Fruit fly (Drosophila melanogaster): Measurements from ENCODE around the gene qtc.

Gene qtc

DNA sequence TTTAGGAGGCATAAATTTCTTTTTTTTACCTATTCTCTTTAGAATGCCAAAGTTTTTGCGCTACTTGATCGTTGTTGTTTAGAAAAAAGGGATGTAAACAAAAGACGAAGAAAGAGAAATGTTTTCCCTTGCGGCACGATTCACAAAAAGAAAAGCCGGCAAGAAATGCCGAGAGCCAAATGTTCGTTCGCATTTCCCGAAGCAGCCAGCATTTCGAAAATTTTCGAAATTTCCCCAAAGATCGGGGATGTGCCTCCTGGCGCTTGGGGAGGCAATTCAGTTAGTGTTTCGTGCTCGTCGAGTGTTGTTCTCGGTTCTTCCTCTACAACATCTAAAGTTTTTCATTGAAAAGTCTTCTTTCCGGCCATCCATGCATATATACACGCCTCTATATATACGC is 40.0 kb downstream of the qtc start, which contains the start of gene Msp300:
Msp300 (plus strand) TSS at position 301 of the 400 bp plus-strand sequence.
- TF ChIP-seq jim (GFP tag; optimal IDR thresholded peaks at IDR 0.05) (no peak), dsf (GFP tag; optimal IDR thresholded peaks at IDR 0.05; ENCODE audit: borderline replicate concordance) (no peak), OdsH (GFP tag; optimal IDR thresholded peaks at IDR 0.05) (no peak), Hnf4 (GFP tag; optimal IDR thresholded peaks at IDR 0.05) (no peak), Abd-B (GFP tag; optimal IDR thresholded peaks at IDR 0.05) (no peak), Vsx2 (GFP tag; optimal IDR thresholded peaks at IDR 0.05; ENCODE audit: partially characterized antibody) (no peak)

dm6 chr2L:5103733-5104132 is 43.1 kb downstream of the qtc start:
- no peak for TF ChIP-seq tai (GFP tag; optimal IDR thresholded peaks at IDR 0.05)
- no peak for TF ChIP-seq Dfd (GFP tag; optimal IDR thresholded peaks at IDR 0.05)
- TF ChIP-seq jim (GFP tag; optimal IDR thresholded peaks at IDR 0.05), result no peak
- TF ChIP-seq dsf (GFP tag; optimal IDR thresholded peaks at IDR 0.05; ENCODE audit: borderline replicate concordance), result no peak
- no peak for TF ChIP-seq brk (GFP tag; optimal IDR thresholded peaks at IDR 0.05)
- no peak for TF ChIP-seq ey (GFP tag; optimal IDR thresholded peaks at IDR 0.05)
- no peak for TF ChIP-seq Hr78 (GFP tag; optimal IDR thresholded peaks at IDR 0.05)
- no peak for TF ChIP-seq Dif (GFP tag; optimal IDR thresholded peaks at IDR 0.05; ENCODE audit: partially characterized antibody)
- no peak for TF ChIP-seq CG32264 (GFP tag; optimal IDR thresholded peaks at IDR 0.05)
- no peak for TF ChIP-seq Sp1 (GFP tag; optimal IDR thresholded peaks at IDR 0.05)
- no peak for TF ChIP-seq dmrt93B (GFP tag; optimal IDR thresholded peaks at IDR 0.05)
- no peak for TF ChIP-seq br (GFP tag; optimal IDR thresholded peaks at IDR 0.05)
- no peak for TF ChIP-seq lola (GFP tag; optimal IDR thresholded peaks at IDR 0.05)
- TF ChIP-seq Vsx2 (GFP tag; optimal IDR thresholded peaks at IDR 0.05; ENCODE audit: partially characterized antibody), result no peak
- no peak for TF ChIP-seq Myc (optimal IDR thresholded peaks at IDR 0.05)
- no peak for TF ChIP-seq OdsH (GFP tag; optimal IDR thresholded peaks at IDR 0.05)

DNA sequence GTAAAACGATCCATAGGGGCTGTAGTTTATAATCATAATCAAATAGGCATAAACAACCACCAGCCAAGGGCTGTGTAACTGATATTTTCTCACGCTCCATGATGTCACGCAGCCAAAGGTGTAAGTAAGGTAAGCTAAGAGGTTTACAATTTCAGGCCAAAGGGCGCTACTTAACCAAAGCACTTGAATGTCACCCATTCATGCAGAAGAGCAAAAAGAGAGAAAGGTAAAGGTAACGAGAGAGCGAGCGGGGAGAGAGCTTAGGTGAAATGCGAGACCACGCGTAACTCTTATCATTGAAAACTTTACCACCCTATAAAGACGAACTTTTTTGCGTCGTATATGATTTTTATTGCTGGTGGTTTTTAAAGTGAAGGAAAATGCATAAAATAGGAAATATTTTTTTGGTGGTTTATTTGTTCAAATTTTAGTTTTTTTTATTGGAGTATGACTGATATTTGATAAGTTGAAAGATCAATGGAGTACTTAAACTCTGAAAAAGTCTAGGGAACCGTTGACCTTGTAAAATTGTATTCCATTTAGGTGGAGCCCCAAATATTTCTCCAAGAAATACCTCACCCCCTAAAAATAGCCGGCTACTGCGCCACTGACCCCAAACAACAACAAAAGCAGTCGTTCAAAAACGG is 47.1 kb downstream of the qtc start:
- TF ChIP-seq dl (GFP tag; optimal IDR thresholded peaks at IDR 0.05; ENCODE audit: insufficient read depth in 1 of 2, partially characterized antibody in 2 of 2), result peak; percentile 79 to 80
- no peak for TF ChIP-seq usp (GFP tag; optimal IDR thresholded peaks at IDR 0.05)
- peak; percentile 67 for TF ChIP-seq Rel (GFP tag; optimal IDR thresholded peaks at IDR 0.05)
- peak; percentile 25 for TF ChIP-seq Rel (tag; optimal IDR thresholded peaks at IDR 0.05)
- TF ChIP-seq sv (GFP tag; optimal IDR thresholded peaks at IDR 0.05), result peak; percentile 95
- TF ChIP-seq CG32264 (GFP tag; optimal IDR thresholded peaks at IDR 0.05), result peak; percentile 89
- peak; percentile 99 for TF ChIP-seq ey (GFP tag; optimal IDR thresholded peaks at IDR 0.05)
- peak; percentile 87 for TF ChIP-seq GATAd (GFP tag; optimal IDR thresholded peaks at IDR 0.05)
- no peak for TF ChIP-seq Abd-B (GFP tag; optimal IDR thresholded peaks at IDR 0.05)
- peak; percentile 98 for TF ChIP-seq h (GFP tag; optimal IDR thresholded peaks at IDR 0.05)
- TF ChIP-seq dmrt93B (GFP tag; optimal IDR thresholded peaks at IDR 0.05), result peak; percentile 90
- peak; percentile 87 for TF ChIP-seq Dfd (GFP tag; optimal IDR thresholded peaks at IDR 0.05)
- TF ChIP-seq jim (GFP tag; optimal IDR thresholded peaks at IDR 0.05), result no peak
- no peak for TF ChIP-seq CrebA (GFP tag; optimal IDR thresholded peaks at IDR 0.05; ENCODE audit: borderline replicate concordance)
- TF ChIP-seq CG9705 (GFP tag; optimal IDR thresholded peaks at IDR 0.05), result peak; percentile 80
- TF ChIP-seq foxo (GFP tag; optimal IDR thresholded peaks at IDR 0.05), result peak; percentile 85 to 99
- peak; percentile 99 for TF ChIP-seq OdsH (GFP tag; optimal IDR thresholded peaks at IDR 0.05)
- peak; percentile 98 for TF ChIP-seq br (GFP tag; optimal IDR thresholded peaks at IDR 0.05)
- TF ChIP-seq Jra (GFP tag; optimal IDR thresholded peaks at IDR 0.05), result peak; percentile 97
- peak; percentile 93 for TF ChIP-seq HLH106 (tag; optimal IDR thresholded peaks at IDR 0.05)
- TF ChIP-seq Myc (optimal IDR thresholded peaks at IDR 0.05), result no peak
- peak; percentile 96 for TF ChIP-seq Hnf4 (GFP tag; optimal IDR thresholded peaks at IDR 0.05)
- peak; percentile 96 for TF ChIP-seq tai (GFP tag; optimal IDR thresholded peaks at IDR 0.05)
- no peak for TF ChIP-seq pan (optimal IDR thresholded peaks at IDR 0.05)
- peak; percentile 98 for TF ChIP-seq rgr (GFP tag; optimal IDR thresholded peaks at IDR 0.05)
- peak; percentile 78 for TF ChIP-seq Dif (GFP tag; optimal IDR thresholded peaks at IDR 0.05; ENCODE audit: partially characterized antibody)
- TF ChIP-seq Mio (GFP tag; optimal IDR thresholded peaks at IDR 0.05), result peak; percentile 90
- peak; percentile 92 for TF ChIP-seq brk (GFP tag; optimal IDR thresholded peaks at IDR 0.05)
- no peak for TF ChIP-seq Vsx2 (GFP tag; optimal IDR thresholded peaks at IDR 0.05; ENCODE audit: partially characterized antibody)
- no peak for TF ChIP-seq lola (GFP tag; optimal IDR thresholded peaks at IDR 0.05)
- peak; percentile 74 for TF ChIP-seq sage (GFP tag; optimal IDR thresholded peaks at IDR 0.05)
- no peak for TF ChIP-seq N (GFP tag; optimal IDR thresholded peaks at IDR 0.05)
- peak; percentile 96 for TF ChIP-seq Sp1 (GFP tag; optimal IDR thresholded peaks at IDR 0.05)
- peak; percentile 97 for TF ChIP-seq psq (GFP tag; optimal IDR thresholded peaks at IDR 0.05)
- TF ChIP-seq dsf (GFP tag; optimal IDR thresholded peaks at IDR 0.05; ENCODE audit: borderline replicate concordance), result peak; percentile 79
- TF ChIP-seq Hr83 (GFP tag; optimal IDR thresholded peaks at IDR 0.05; ENCODE audit: poor library complexity, severe bottlenecking), result peak; percentile 74
- TF ChIP-seq woc (GFP tag; optimal IDR thresholded peaks at IDR 0.05), result peak; percentile 95
- no peak for TF ChIP-seq Hr78 (GFP tag; optimal IDR thresholded peaks at IDR 0.05)
- peak; percentile 99 for TF ChIP-seq fru (GFP tag; optimal IDR thresholded peaks at IDR 0.05)

Data from whole organism, wandering third instar larva.